Fruit fly (Drosophila melanogaster) whole organism, embryonic: ENCODE data around the gene CG3634.
A peak's percentile ranks its signal among the peaks of the same experiment; 100 is the strongest.

Source experiments
- Antp ChIP-seq: fragments of 200-800 bp; sonication (Bioruptor generic); optimal IDR thresholded peaks from 3 replicates; lab custom pipeline; 2016; ENCODE audit warnings: missing biosample characterization, missing genetic modification characterization
- Bgb ChIP-seq: fragments of 200-800 bp; sonication (Bioruptor generic); IDR thresholded peaks from 2 replicates; pipeline ENCODE4 v1.3.6; 2022; ENCODE audit warnings: missing biosample characterization, missing genetic modification characterization; ENCODE audit not compliant: partially characterized antibody
- CG10543 ChIP-seq: fragments of 200-800 bp; sonication (Bioruptor generic); optimal IDR thresholded peaks from 3 replicates; lab custom pipeline; 2017; ENCODE audit warnings: missing biosample characterization, mild to moderate bottlenecking, missing genetic modification characterization, moderate library complexity
- CG10979 ChIP-seq: fragments of 200-800 bp; sonication (Bioruptor generic); optimal IDR thresholded peaks from 2 replicates; lab custom pipeline; 2018; ENCODE audit warnings: missing biosample characterization, mild to moderate bottlenecking, missing genetic modification characterization, moderate library complexity
- CG11723 ChIP-seq: fragments of 200-800 bp; sonication (Bioruptor generic); optimal IDR thresholded peaks from 2 replicates; lab custom pipeline; 2017; ENCODE audit warnings: missing biosample characterization, mild to moderate bottlenecking, missing genetic modification characterization
- CG12104 ChIP-seq: fragments of 200-800 bp; sonication (Bioruptor generic); optimal IDR thresholded peaks from 3 replicates; lab custom pipeline; 2016; ENCODE audit warnings: missing biosample characterization, missing genetic modification characterization
- CG13287 ChIP-seq: fragments of 200-800 bp; sonication (Bioruptor generic); IDR thresholded peaks from 2 replicates; pipeline ENCODE4 v1.3.6; 2022; ENCODE audit warnings: missing biosample characterization, missing genetic modification characterization; ENCODE audit not compliant: partially characterized antibody
- CG14667 ChIP-seq: fragments of 200-800 bp; sonication (Bioruptor generic); IDR thresholded peaks from 2 replicates; pipeline ENCODE4 v1.3.6; 2022; ENCODE audit warnings: missing biosample characterization, missing genetic modification characterization
- CG15073 ChIP-seq: fragments of 200-800 bp; sonication (Bioruptor generic); optimal IDR thresholded peaks from 2 replicates; lab custom pipeline; 2016; ENCODE audit warnings: missing biosample characterization, missing genetic modification characterization
- CG15601 ChIP-seq: fragments of 200-800 bp; sonication (Bioruptor generic); optimal IDR thresholded peaks from 3 replicates; lab custom pipeline; 2019; ENCODE audit warnings: missing biosample characterization, mild to moderate bottlenecking, missing genetic modification characterization, moderate library complexity
- CG16779 ChIP-seq: fragments of 200-800 bp; sonication (Bioruptor generic); IDR thresholded peaks from 2 replicates; pipeline ENCODE4 v1.3.6; 2022; ENCODE audit warnings: missing biosample characterization, missing genetic modification characterization
- CG18619 ChIP-seq: fragments of 200-800 bp; sonication (Bioruptor generic); optimal IDR thresholded peaks from 3 replicates; lab custom pipeline; 2017; ENCODE audit warnings: missing biosample characterization, mild to moderate bottlenecking, missing genetic modification characterization
- CG31224 ChIP-seq: fragments of 200-800 bp; sonication (Bioruptor generic); IDR thresholded peaks from 2 replicates; pipeline ENCODE4 v1.3.6; 2022; ENCODE audit warnings: missing biosample characterization, missing genetic modification characterization
- CG32772 ChIP-seq: fragments of 200-800 bp; sonication (Bioruptor generic); IDR thresholded peaks from 2 replicates; pipeline ENCODE4 v1.3.6; 2022; ENCODE audit warnings: missing biosample characterization, missing genetic modification characterization
- CG4617 ChIP-seq: fragments of 200-800 bp; sonication (Bioruptor generic); optimal IDR thresholded peaks from 3 replicates; lab custom pipeline; 2016; ENCODE audit warnings: missing biosample characterization, missing genetic modification characterization, borderline replicate concordance
- CG6791 ChIP-seq: fragments of 200-800 bp; sonication (Bioruptor generic); IDR thresholded peaks from 3 replicates; pipeline ENCODE4 v1.3.6; 2022; ENCODE audit warnings: missing biosample characterization, missing genetic modification characterization; ENCODE audit not compliant: partially characterized antibody
- CG8089 ChIP-seq: fragments of 200-800 bp; sonication (Bioruptor generic); optimal IDR thresholded peaks from 3 replicates; lab custom pipeline; 2016; ENCODE audit warnings: missing biosample characterization, missing genetic modification characterization
- CG8765 ChIP-seq: fragments of 200-800 bp; sonication (Bioruptor generic); IDR thresholded peaks from 2 replicates; pipeline ENCODE4 v1.3.6; 2022; ENCODE audit warnings: missing biosample characterization, missing genetic modification characterization
- CG9817 ChIP-seq: fragments of 200-800 bp; sonication (Bioruptor generic); optimal IDR thresholded peaks from 2 replicates; lab custom pipeline; 2018; ENCODE audit warnings: missing biosample characterization, mild to moderate bottlenecking, missing genetic modification characterization, moderate library complexity
- CoRest ChIP-seq: fragments of 200-800 bp; sonication (Bioruptor generic); optimal IDR thresholded peaks from 3 replicates; lab custom pipeline; 2018; ENCODE audit warnings: missing biosample characterization, mild to moderate bottlenecking, missing genetic modification characterization, moderate library complexity
- D ChIP-seq, 2 experiments: fragments of 200-800 bp in 1 of 2; fragments of >200 bp in 1 of 2; sonication (Bioruptor generic) in 1 of 2; optimal IDR thresholded peaks; 2 replicates in 1 of 2; 3 replicates in 1 of 2; lab custom pipeline; 2017; ENCODE audit warnings: mild to moderate bottlenecking in 1 of 2, missing biosample characterization in 1 of 2, missing genetic modification characterization in 1 of 2, missing genetic modification reagents in 1 of 2
- H15 ChIP-seq: fragments of 200-800 bp; sonication (Bioruptor generic); IDR thresholded peaks from 3 replicates; pipeline ENCODE4 v1.3.6; 2022; ENCODE audit warnings: missing biosample characterization, missing genetic modification characterization
- Med ChIP-seq: fragments of 200-800 bp; sonication (Bioruptor generic); peaks from one replicate; lab custom pipeline; 2016; ENCODE audit warnings: missing biosample characterization, missing genetic modification characterization, mild to moderate bottlenecking, inconsistent platforms, moderate library complexity
- Neu2 ChIP-seq: fragments of 200-800 bp; sonication (Bioruptor generic); optimal IDR thresholded peaks from 3 replicates; lab custom pipeline; 2016; ENCODE audit warnings: missing biosample characterization, missing genetic modification characterization, borderline replicate concordance
- Nf-YB ChIP-seq: fragments of 200-800 bp; sonication (Bioruptor generic); optimal IDR thresholded peaks from 3 replicates; lab custom pipeline; 2019; ENCODE audit warnings: missing biosample characterization, mild to moderate bottlenecking, missing genetic modification characterization, moderate library complexity
- TFAM ChIP-seq: fragments of 200-800 bp; sonication (Bioruptor generic); optimal IDR thresholded peaks from 2 replicates; lab custom pipeline; 2017; ENCODE audit warnings: missing biosample characterization, missing genetic modification characterization, inconsistent platforms
- al ChIP-seq: fragments of 200-800 bp; sonication (Bioruptor generic); IDR thresholded peaks from 2 replicates; pipeline ENCODE4 v1.3.6; 2022; ENCODE audit warnings: missing biosample characterization, missing genetic modification characterization
- aop ChIP-seq: fragments of 200-800 bp; sonication (Bioruptor generic); IDR thresholded peaks from 2 replicates; pipeline ENCODE4 v1.3.6; 2022; ENCODE audit warnings: missing biosample characterization, missing genetic modification characterization
- ap ChIP-seq: fragments of 200-800 bp; sonication (Bioruptor generic); IDR thresholded peaks from 2 replicates; pipeline ENCODE4 v1.3.6; 2022; ENCODE audit warnings: missing biosample characterization, missing genetic modification characterization
- ara ChIP-seq: fragments of 200-800 bp; sonication (Bioruptor generic); IDR thresholded peaks from 2 replicates; pipeline ENCODE4 v1.3.6; 2022; ENCODE audit warnings: missing biosample characterization, missing genetic modification characterization
- ato ChIP-seq: fragments of 200-800 bp; sonication (Bioruptor generic); IDR thresholded peaks from 2 replicates; pipeline ENCODE4 v1.3.6; 2022; ENCODE audit warnings: missing biosample characterization, missing genetic modification characterization; ENCODE audit not compliant: partially characterized antibody
- chn ChIP-seq: fragments of 200-800 bp; sonication (Bioruptor generic); optimal IDR thresholded peaks from 2 replicates; lab custom pipeline; 2016; ENCODE audit warnings: missing biosample characterization, missing genetic modification characterization
- crp ChIP-seq, 2 experiments: fragments of 200-800 bp; sonication (Bioruptor generic); optimal IDR thresholded peaks; 2 replicates in 1 of 2; 3 replicates in 1 of 2; lab custom pipeline; 2017; ENCODE audit warnings: missing biosample characterization in 2 of 2, missing genetic modification characterization in 2 of 2, mild to moderate bottlenecking in 1 of 2, moderate library complexity in 1 of 2
- fd64A ChIP-seq: fragments of 200-800 bp; sonication (Bioruptor generic); optimal IDR thresholded peaks from 3 replicates; lab custom pipeline; 2018; ENCODE audit warnings: missing biosample characterization, mild to moderate bottlenecking, missing genetic modification characterization
- ftz-f1 ChIP-seq: fragments of 200-800 bp; sonication (Bioruptor generic); optimal IDR thresholded peaks from 2 replicates; lab custom pipeline; 2016; ENCODE audit warnings: missing biosample characterization, missing genetic modification characterization
- gro ChIP-seq: fragments of 200-800 bp; sonication (Bioruptor generic); optimal IDR thresholded peaks from 2 replicates; lab custom pipeline; 2016; ENCODE audit warnings: missing biosample characterization, missing genetic modification characterization
- gsb ChIP-seq: fragments of 200-800 bp; sonication (Bioruptor generic); IDR thresholded peaks from 2 replicates; pipeline ENCODE4 v1.3.6; 2022; ENCODE audit warnings: missing biosample characterization, missing genetic modification characterization
- her ChIP-seq: fragments of 200-800 bp; sonication (Bioruptor generic); optimal IDR thresholded peaks from 2 replicates; lab custom pipeline; 2016; ENCODE audit warnings: missing biosample characterization, missing genetic modification characterization
- jumu ChIP-seq: fragments of 200-800 bp; sonication (Bioruptor generic); optimal IDR thresholded peaks from 3 replicates; lab custom pipeline; 2016; ENCODE audit warnings: missing biosample characterization, missing genetic modification characterization
- lmd ChIP-seq: fragments of 200-800 bp; sonication (Bioruptor generic); IDR thresholded peaks from 2 replicates; pipeline ENCODE4 v1.3.6; 2022; ENCODE audit warnings: missing biosample characterization, missing genetic modification characterization
- maf-S ChIP-seq: fragments of 200-800 bp; sonication (Bioruptor generic); optimal IDR thresholded peaks from 2 replicates; lab custom pipeline; 2016; ENCODE audit warnings: missing biosample characterization, missing genetic modification characterization
- nau ChIP-seq: fragments of 200-800 bp; sonication (Bioruptor generic); optimal IDR thresholded peaks from 3 replicates; lab custom pipeline; 2017; ENCODE audit warnings: missing biosample characterization, mild to moderate bottlenecking, missing genetic modification characterization, missing genetic modification reagents
- oc ChIP-seq: fragments of 200-800 bp; sonication (Bioruptor generic); optimal IDR thresholded peaks from 2 replicates; lab custom pipeline; 2018; ENCODE audit warnings: missing biosample characterization, mild to moderate bottlenecking, missing genetic modification characterization, moderate library complexity
- psq ChIP-seq: fragments of 200-800 bp; sonication (Bioruptor generic); optimal IDR thresholded peaks from 2 replicates; lab custom pipeline; 2017; ENCODE audit warnings: missing biosample characterization, missing genetic modification characterization
- row ChIP-seq: fragments of 200-800 bp; sonication (Bioruptor generic); IDR thresholded peaks from 3 replicates; pipeline ENCODE4 v1.3.6; 2022; ENCODE audit warnings: missing biosample characterization, missing genetic modification characterization
- scrt ChIP-seq: fragments of 200-800 bp; sonication (Bioruptor generic); optimal IDR thresholded peaks from 2 replicates; lab custom pipeline; 2018; ENCODE audit warnings: missing biosample characterization, mild to moderate bottlenecking, missing genetic modification characterization, moderate library complexity
- sens-2 ChIP-seq: fragments of 200-800 bp; sonication (Bioruptor generic); IDR thresholded peaks from 2 replicates; pipeline ENCODE4 v1.3.6; 2022; ENCODE audit warnings: missing biosample characterization, missing genetic modification characterization
- wdn ChIP-seq: fragments of 200-800 bp; sonication (Bioruptor generic); IDR thresholded peaks from 2 replicates; pipeline ENCODE4 v1.3.6; 2022; ENCODE audit warnings: missing biosample characterization, missing genetic modification characterization
- zfh2 ChIP-seq: fragments of 200-800 bp; sonication (Bioruptor generic); optimal IDR thresholded peaks from 2 replicates; lab custom pipeline; 2016; ENCODE audit warnings: missing biosample characterization, missing genetic modification characterization

The CG3634 gene

DNA sequence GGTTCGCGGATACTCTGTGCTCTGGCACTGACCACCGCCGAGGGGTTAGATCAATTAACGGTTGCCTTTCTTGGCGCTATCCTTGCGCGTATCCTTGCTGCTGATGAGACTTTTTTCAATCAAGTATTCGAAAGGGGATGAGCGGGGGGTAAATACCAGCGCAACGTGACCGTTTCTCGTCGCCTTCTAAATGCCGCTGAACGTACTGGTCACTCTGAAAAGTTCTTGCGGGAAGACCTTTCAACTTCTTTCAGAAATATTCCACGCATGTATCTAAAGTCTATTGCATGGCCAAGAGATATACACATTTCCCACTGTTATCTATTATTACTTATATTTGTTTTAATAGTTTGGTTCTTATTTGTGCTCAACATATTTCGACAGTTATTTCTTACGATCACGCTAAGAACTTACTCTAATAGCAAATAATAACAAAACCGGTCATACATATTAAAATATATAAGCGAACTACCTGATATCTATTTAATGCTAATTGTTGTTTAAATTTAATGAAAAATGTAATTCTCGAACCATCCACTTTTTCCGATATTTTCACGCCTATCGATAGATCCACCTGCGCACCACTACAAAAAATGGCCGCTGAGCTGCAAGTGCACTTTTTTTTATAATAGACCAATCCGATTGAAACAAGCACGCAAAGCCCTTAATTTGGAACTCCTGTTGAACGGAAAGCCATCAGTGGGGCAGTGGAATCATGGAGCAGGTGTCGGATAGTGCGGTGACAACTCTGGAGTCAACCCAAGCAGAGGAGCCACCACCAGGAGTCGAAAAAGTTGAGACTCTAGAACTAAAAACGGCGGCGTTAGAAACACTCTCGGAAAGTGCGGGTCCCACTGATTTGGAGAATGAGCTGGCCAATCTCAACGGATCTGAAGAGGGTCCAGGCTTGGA lies at the start of gene CG3634, which contains the start of gene HIPP1 (continued):
- TF ChIP-seq chn (GFP tag; lab: Kevin White, UChicago) (no peak), CG18619 (GFP tag; lab: Kevin White, UChicago) (no peak), zfh2 (no peak), lmd (GFP tag; lab: Robert Waterston, UW) (no peak), oc (tag; lab: Kevin White, UChicago) (no peak), D (optimal IDR thresholded peaks at IDR 0.05; lab: Kevin White, UChicago) (no peak), D (GFP tag; optimal IDR thresholded peaks at IDR 0.05; lab: Kevin White, UChicago) (no peak), CG15073 (GFP tag; lab: Kevin White, UChicago) (no peak), CG12104 (peak; percentile 39), CG10543 (GFP tag; lab: Kevin White, UChicago) (no peak), CG14667 (no peak), TFAM (GFP tag; lab: Kevin White, UChicago) (no peak), CG15601 (tag; lab: Kevin White, UChicago) (no peak), al (GFP tag; lab: Robert Waterston, UW) (no peak), CG32772 (GFP tag; lab: Robert Waterston, UW) (peak; percentile 44; the same call in 1 of the 2 replicates), ap (no peak), her (GFP tag; lab: Kevin White, UChicago) (no peak), Neu2 (GFP tag; lab: Kevin White, UChicago) (no peak), maf-S (GFP tag; lab: Kevin White, UChicago) (no peak), ftz-f1 (no peak), H15 (GFP tag; lab: Robert Waterston, UW) (no peak), CG31224 (no peak), aop (no peak), Bgb (peak; percentile 41; the same call in 1 of the 2 replicates), CG6791 (GFP tag; lab: Robert Waterston, UW) (no peak), sens-2 (GFP tag; lab: Robert Waterston, UW) (no peak), psq (GFP tag; lab: Kevin White, UChicago) (no peak), CG4617 (GFP tag; lab: Kevin White, UChicago) (peak; percentile 71), CG16779 (GFP tag; lab: Robert Waterston, UW) (no peak), CG13287 (GFP tag; lab: Robert Waterston, UW) (peak; percentile 75), Antp (GFP tag; lab: Kevin White, UChicago) (no peak), Nf-YB (GFP tag; lab: Kevin White, UChicago) (peak; percentile 36), CG11723 (GFP tag; lab: Kevin White, UChicago) (no peak), row (GFP tag; lab: Robert Waterston, UW) (peak; percentile 84), ato (GFP tag; lab: Robert Waterston, UW) (no peak), crp (GFP tag; optimal IDR thresholded peaks at IDR 0.05; lab: Kevin White, UChicago) (no peak), fd64A (no peak), ara (GFP tag; lab: Robert Waterston, UW) (no peak), CoRest (tag; lab: Kevin White, UChicago) (peak; percentile 53), wdn (GFP tag; lab: Robert Waterston, UW) (no peak), gro (GFP tag; lab: Kevin White, UChicago) (no peak), jumu (no peak), gsb (GFP tag; lab: Robert Waterston, UW) (no peak), CG8765 (GFP tag; lab: Robert Waterston, UW) (no peak), CG10979 (no peak), CG8089 (GFP tag; lab: Kevin White, UChicago) (no peak), nau (no peak), scrt (no peak), Med (GFP tag; lab: Kevin White, UChicago) (peak; percentile 67), CG9817 (tag; lab: Kevin White, UChicago) (no peak)
